Fruit fly (Drosophila melanogaster) whole organism, prepupa: Measurements from ENCODE around the gene BG642312.

Experiments
- CG10669 ChIP-seq: fragments of 200-800 bp; sonication (Bioruptor generic); optimal IDR thresholded peaks from 3 replicates; lab custom pipeline; 2018; ENCODE audit warnings: missing biosample characterization, mild to moderate bottlenecking, missing genetic modification characterization, moderate library complexity
- CG16779 ChIP-seq: fragments of 200-800 bp; sonication (Bioruptor generic); optimal IDR thresholded peaks from 3 replicates; lab custom pipeline; 2017; ENCODE audit warnings: missing biosample characterization, mild to moderate bottlenecking, missing genetic modification characterization
- CG6163 ChIP-seq: fragments of 200-800 bp; sonication (Bioruptor generic); IDR thresholded peaks from 3 replicates; pipeline ENCODE4 v1.3.6; 2022; ENCODE audit warnings: missing biosample characterization, missing genetic modification characterization
- CG6792 ChIP-seq: fragments of 200-800 bp; sonication (Bioruptor generic); optimal IDR thresholded peaks from 3 replicates; lab custom pipeline; 2016; ENCODE audit warnings: missing biosample characterization, missing genetic modification characterization
- CG8319 ChIP-seq: fragments of 200-800 bp; sonication (Bioruptor generic); optimal IDR thresholded peaks from 3 replicates; lab custom pipeline; 2016; ENCODE audit warnings: missing biosample characterization, missing genetic modification characterization
- Hr39 ChIP-seq: fragments of 200-800 bp; sonication (Bioruptor generic); optimal IDR thresholded peaks from 2 replicates; lab custom pipeline; 2016; ENCODE audit warnings: missing biosample characterization, missing genetic modification characterization
- Met ChIP-seq: fragments of 200-800 bp; sonication (Bioruptor generic); optimal IDR thresholded peaks from 3 replicates; lab custom pipeline; 2016; ENCODE audit warnings: missing biosample characterization, missing genetic modification characterization
- net ChIP-seq: fragments of 200-800 bp; sonication (Bioruptor generic); optimal IDR thresholded peaks from 3 replicates; lab custom pipeline; 2016; ENCODE audit warnings: missing biosample characterization, missing genetic modification characterization
- ss ChIP-seq, 2 experiments: fragments of 200-800 bp; sonication (Bioruptor generic); optimal IDR thresholded peaks; 2 replicates in 1 of 2; 3 replicates in 1 of 2; lab custom pipeline; 2017 to 2018; ENCODE audit warnings: mild to moderate bottlenecking in 2 of 2, missing biosample characterization in 2 of 2, missing genetic modification characterization in 2 of 2, moderate library complexity in 1 of 2

DNA sequence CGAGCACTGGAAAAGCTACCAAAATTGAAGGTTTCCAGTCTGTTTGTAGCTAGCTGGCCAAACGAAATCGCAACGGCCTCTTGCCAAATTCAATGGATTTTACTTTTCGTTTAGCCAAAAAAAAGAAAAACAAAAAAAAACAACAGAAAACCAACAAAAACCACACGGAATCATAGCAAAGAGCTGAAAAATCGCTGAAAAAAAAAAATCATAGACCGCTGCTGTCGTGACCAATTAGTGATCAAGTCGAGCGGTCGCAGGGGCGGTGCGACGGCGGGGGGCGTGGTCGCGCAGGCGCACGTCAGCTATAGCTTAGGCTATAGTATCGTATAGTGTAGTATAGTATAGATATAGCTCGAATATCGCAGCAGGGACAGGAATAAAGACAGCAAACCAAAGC, 41.7 kb upstream of the BG642312 start:
- peak; percentile 32; the same call in 1 of the 3 replicates for TF ChIP-seq CG6163 (GFP tag; lab: Robert Waterston, UW)
- no peak for TF ChIP-seq CG10669 (GFP tag; lab: Kevin White, UChicago)
- TF ChIP-seq CG6792 (GFP tag; lab: Kevin White, UChicago): no peak
- TF ChIP-seq ss (GFP tag; optimal IDR thresholded peaks at IDR 0.05; lab: Kevin White, UChicago): no peak
- TF ChIP-seq CG8319 (GFP tag; lab: Kevin White, UChicago): no peak
- TF ChIP-seq CG16779 (tag; lab: Kevin White, UChicago): no peak
- peak; percentile 53 for TF ChIP-seq net (GFP tag; lab: Kevin White, UChicago)
- no peak for TF ChIP-seq Met
- TF ChIP-seq Hr39 (GFP tag; lab: Kevin White, UChicago): no peak
